Worm (Caenorhabditis elegans): ENCODE data around the gene srh-239.

Gene srh-239

ce11 chrV:15487764-15488163, 42.2 kb downstream of the srh-239 start, which contains the start of gene srw-21 (continued):
- no peak for TF ChIP-seq bed-2 (GFP tag; IDR thresholded peaks at IDR 0.05)
- TF ChIP-seq aptf-3 (GFP tag; IDR thresholded peaks at IDR 0.05) = no peak
- TF ChIP-seq nfya-1 (tag; optimal IDR thresholded peaks at IDR 0.05; ENCODE audit: borderline replicate concordance, insufficient read depth) = no peak
- no peak for TF ChIP-seq lsl-1 (GFP tag; optimal IDR thresholded peaks at IDR 0.05)
- no peak for TF ChIP-seq ztf-28 (GFP tag; IDR thresholded peaks at IDR 0.05)
- no peak for TF ChIP-seq tbx-9 (tag; optimal IDR thresholded peaks at IDR 0.05; ENCODE audit: borderline replicate concordance)
- TF ChIP-seq dox-1 (GFP tag; IDR thresholded peaks at IDR 0.05) = no peak

ce11 chrV:15492518-15492917, 47.0 kb downstream of the srh-239 start, which contains the start of gene str-264:
str-264 (minus strand) TSS chrV:15492618.
- no peak for TF ChIP-seq madf-8 (GFP tag; conservative IDR thresholded peaks at IDR 0.05)
- no peak for TF ChIP-seq mxl-1 (tag; optimal IDR thresholded peaks at IDR 0.05)
- TF ChIP-seq ceh-27 (GFP tag; optimal IDR thresholded peaks at IDR 0.05) = no peak
- no peak for TF ChIP-seq F23B12.7 (tag; optimal IDR thresholded peaks at IDR 0.05; ENCODE audit: insufficient read depth)
- no peak for TF ChIP-seq tbx-9 (tag; optimal IDR thresholded peaks at IDR 0.05; ENCODE audit: borderline replicate concordance)
- no peak for TF ChIP-seq pbrm-1 (GFP tag; IDR thresholded peaks at IDR 0.05)
- TF ChIP-seq fkh-3 (tag; optimal IDR thresholded peaks at IDR 0.05) = no peak
- TF ChIP-seq lsy-27 (tag; optimal IDR thresholded peaks at IDR 0.05; ENCODE audit: borderline replicate concordance, insufficient read depth) = no peak

- TF ChIP-seq K11D2.4 (GFP tag; IDR thresholded peaks at IDR 0.05) (no peak), Y53G8AR.9 (GFP tag; conservative IDR thresholded peaks at IDR 0.05) (no peak), sea-2 (GFP tag; IDR thresholded peaks at IDR 0.05) (no peak), dpff-1 (tag; optimal IDR thresholded peaks at IDR 0.05) (no peak), Y79H2A.3 (GFP tag; conservative IDR thresholded peaks at IDR 0.05) (no peak), rpc-1 (optimal IDR thresholded peaks at IDR 0.05) (no peak), rpc-1 (tag; optimal IDR thresholded peaks at IDR 0.05) (no peak), snpc-4 (GFP tag; optimal IDR thresholded peaks at IDR 0.05) (no peak), snpc-4 (tag; optimal IDR thresholded peaks at IDR 0.05) (no peak), nfyb-1 (GFP tag; IDR thresholded peaks at IDR 0.05) (no peak), tlf-1 (GFP tag; optimal IDR thresholded peaks at IDR 0.05) (no peak)
Observed at ce11 chrV:15493680-15494079, 48.1 kb downstream of the srh-239 start, which contains the start of gene srh-218. srh-218 (plus strand) TSS chrV:15493980.

- TF ChIP-seq lin-40 (tag; optimal IDR thresholded peaks at IDR 0.05) (no peak), tlf-1 (GFP tag; optimal IDR thresholded peaks at IDR 0.05) (no peak), Y79H2A.3 (GFP tag; conservative IDR thresholded peaks at IDR 0.05) (no peak), rpc-1 (optimal IDR thresholded peaks at IDR 0.05) (no peak), rpc-1 (tag; optimal IDR thresholded peaks at IDR 0.05) (no peak), hlh-26 (GFP tag; conservative IDR thresholded peaks at IDR 0.05) (no peak), him-1 (tag; optimal IDR thresholded peaks at IDR 0.05) (no peak), B0336.3 (GFP tag; IDR thresholded peaks at IDR 0.05) (no peak), F39B2.1 (GFP tag; IDR thresholded peaks at IDR 0.05) (no peak), B0261.1 (tag; optimal IDR thresholded peaks at IDR 0.05) (no peak), hsf-1 (GFP tag; IDR thresholded peaks at IDR 0.05) (no peak), let-526 (GFP tag; IDR thresholded peaks at IDR 0.05) (no peak), hmg-20 (GFP tag; IDR thresholded peaks at IDR 0.05) (no peak), madf-10 (tag; optimal IDR thresholded peaks at IDR 0.05) (no peak), chd-7 (tag; optimal IDR thresholded peaks at IDR 0.05) (no peak), zim-3 (tag; optimal IDR thresholded peaks at IDR 0.05) (no peak), bed-1 (GFP tag; IDR thresholded peaks at IDR 0.05) (no peak), ceh-40 (GFP tag; IDR thresholded peaks at IDR 0.05) (no peak), B0019.2 (GFP tag; conservative IDR thresholded peaks at IDR 0.05) (no peak)
Observed at ce11 chrV:15495169-15495568, 49.6 kb downstream of the srh-239 start, which contains the start of gene srh-219. srh-219 (plus strand) TSS chrV:15495469.

All from whole organism, young adult.